Fruit fly (Drosophila melanogaster) whole organism, wandering third instar larva: ENCODE results near the gene RNF220.

Experiments used
- CrebA ChIP-seq: fragments of 200-800 bp; sonication (Bioruptor generic); optimal IDR thresholded peaks from 2 replicates; lab custom pipeline; 2016; ENCODE audit warnings: missing biosample characterization, mild to moderate bottlenecking, missing genetic modification characterization, borderline replicate concordance
- HLH106 ChIP-seq: fragments of 200-800 bp; optimal IDR thresholded peaks from 3 replicates; lab custom pipeline; 2019; ENCODE audit warnings: missing biosample characterization, mild to moderate bottlenecking, missing genetic modification characterization, moderate library complexity
- Jra ChIP-seq: sonication (Bioruptor generic); optimal IDR thresholded peaks from 2 replicates; lab custom pipeline; 2016; ENCODE audit warnings: missing biosample characterization, missing genetic modification characterization
- N ChIP-seq: fragments of >200 bp; optimal IDR thresholded peaks from 2 replicates; lab custom pipeline; 2018; ENCODE audit warnings: missing biosample characterization, missing external identifiers, missing genetic modification characterization
- br ChIP-seq: fragments of 200-800 bp; sonication (Bioruptor generic); optimal IDR thresholded peaks from 2 replicates; lab custom pipeline; 2016; ENCODE audit warnings: missing biosample characterization, missing genetic modification characterization
- ey ChIP-seq: fragments of 200-800 bp; sonication (Bioruptor generic); optimal IDR thresholded peaks from 2 replicates; lab custom pipeline; 2016; ENCODE audit warnings: missing biosample characterization, missing genetic modification characterization
- psq ChIP-seq: fragments of 200-800 bp; sonication (Bioruptor generic); optimal IDR thresholded peaks from 3 replicates; lab custom pipeline; 2017; ENCODE audit warnings: missing biosample characterization, mild to moderate bottlenecking, missing genetic modification characterization, moderate library complexity
- rgr ChIP-seq: fragments of 200-800 bp; sonication (Bioruptor generic); optimal IDR thresholded peaks from 3 replicates; lab custom pipeline; 2016; ENCODE audit warnings: missing biosample characterization, mild to moderate bottlenecking, missing genetic modification characterization

The RNF220 gene

dm6 chr3R:22675447-22675846 lies 50.8 kb downstream of the RNF220 start:
- TF ChIP-seq HLH106, result no peak
- TF ChIP-seq rgr (GFP tag; lab: Kevin White, UChicago), result no peak
- TF ChIP-seq ey (GFP tag; lab: Kevin White, UChicago), result no peak
- TF ChIP-seq CrebA (GFP tag; lab: Kevin White, UChicago), result no peak
- no peak for TF ChIP-seq N
- no peak for TF ChIP-seq Jra (GFP tag; lab: Kevin White, UChicago)
- no peak for TF ChIP-seq psq (GFP tag; lab: Kevin White, UChicago)
- no peak for TF ChIP-seq br
